Worm (Caenorhabditis elegans): Measurements from ENCODE around the gene cutl-3.

Gene cutl-3

ce11 chrX:14982525-14982924 is 16.5 kb downstream of the cutl-3 start, which contains the start of gene plp-2:
Gene plp-2 (minus strand): TSS chrX:14982804.
- TF ChIP-seq pax-1 (tag; optimal IDR thresholded peaks at IDR 0.05) (peak; percentile 38), dmd-4 (tag; optimal IDR thresholded peaks at IDR 0.05; ENCODE audit: borderline replicate concordance) (no peak), hlh-30 (tag; optimal IDR thresholded peaks at IDR 0.05; ENCODE audit: insufficient read depth) (peak; percentile 30)

ce11 chrX:14979388-14979787 is 19.6 kb downstream of the cutl-3 start, which contains the start of gene emre-1:
Gene emre-1 (plus strand): TSS chrX:14979688.
- no peak for TF ChIP-seq odd-2 (tag; optimal IDR thresholded peaks at IDR 0.05)
- TF ChIP-seq hlh-30 (tag; optimal IDR thresholded peaks at IDR 0.05; ENCODE audit: insufficient read depth) = no peak
- no peak for TF ChIP-seq gmeb-2 (tag; optimal IDR thresholded peaks at IDR 0.05)
- no peak for TF ChIP-seq ceh-22 (tag; optimal IDR thresholded peaks at IDR 0.05)
- no peak for TF ChIP-seq ceh-48 (tag; optimal IDR thresholded peaks at IDR 0.05)
- TF ChIP-seq ceh-19 (GFP tag; optimal IDR thresholded peaks at IDR 0.05) = no peak
- TF ChIP-seq Y22D7AL.16 (tag; optimal IDR thresholded peaks at IDR 0.05) = no peak
- no peak for TF ChIP-seq nhr-11 (tag; optimal IDR thresholded peaks at IDR 0.05)
- no peak for TF ChIP-seq ama-1 (optimal IDR thresholded peaks at IDR 0.05)
- no peak for TF ChIP-seq ceh-31 (tag; optimal IDR thresholded peaks at IDR 0.05)
- no peak for TF ChIP-seq tbx-7 (tag; optimal IDR thresholded peaks at IDR 0.05)

ce11 chrX:14978756-14979155 is 20.2 kb downstream of the cutl-3 start:
- TF ChIP-seq nfya-1 (tag; optimal IDR thresholded peaks at IDR 0.05) = peak; percentile 3
- TF ChIP-seq tbx-2 (tag; optimal IDR thresholded peaks at IDR 0.05) = no peak

ce11 chrX:14976840-14977534 is 22.0 kb downstream of the cutl-3 start:
- TF ChIP-seq pqm-1 (tag; optimal IDR thresholded peaks at IDR 0.05) = no peak
- TF ChIP-seq unc-42 (tag; optimal IDR thresholded peaks at IDR 0.05) = peak; percentile 81

ce11 chrX:14975467-14976167 is 23.4 kb downstream of the cutl-3 start, which contains the start of gene F20D1.3:
Gene F20D1.3 (plus strand): TSS chrX:14976117.
- TF ChIP-seq syd-9 (tag; optimal IDR thresholded peaks at IDR 0.05) (no peak), tbx-2 (tag; optimal IDR thresholded peaks at IDR 0.05) (peak; percentile 53), pag-3 (tag; optimal IDR thresholded peaks at IDR 0.05; ENCODE audit: borderline replicate concordance) (no peak), ceh-18 (tag; optimal IDR thresholded peaks at IDR 0.05) (peak; percentile 53), unc-42 (tag; optimal IDR thresholded peaks at IDR 0.05) (peak; percentile 84), ceh-31 (tag; optimal IDR thresholded peaks at IDR 0.05) (peak; percentile 71), nfya-1 (tag; optimal IDR thresholded peaks at IDR 0.05) (peak; percentile 25), hlh-13 (GFP tag; optimal IDR thresholded peaks at IDR 0.05) (peak; percentile 28), dve-1 (tag; optimal IDR thresholded peaks at IDR 0.05) (peak; percentile 18), unc-55 (GFP tag; optimal IDR thresholded peaks at IDR 0.05) (peak; percentile 61), pha-2 (tag; optimal IDR thresholded peaks at IDR 0.05) (no peak), ceh-48 (tag; optimal IDR thresholded peaks at IDR 0.05) (peak; percentile 50), elt-2 (tag; optimal IDR thresholded peaks at IDR 0.05) (no peak), ref-2 (tag; optimal IDR thresholded peaks at IDR 0.05) (peak; percentile 67)

- TF ChIP-seq eyg-1 (tag; optimal IDR thresholded peaks at IDR 0.05) (no peak), ceh-31 (tag; optimal IDR thresholded peaks at IDR 0.05) (no peak), pha-4 (tag; optimal IDR thresholded peaks at IDR 0.05) (no peak), unc-86 (tag; optimal IDR thresholded peaks at IDR 0.05) (no peak), hlh-6 (tag; optimal IDR thresholded peaks at IDR 0.05) (no peak), C08G9.2 (tag; optimal IDR thresholded peaks at IDR 0.05) (no peak)
These were observed 25.9 kb downstream of the cutl-3 start for ce11 chrX:14973085-14973484.
